Fruit fly (Drosophila melanogaster) whole organism, embryonic: ENCODE data around the gene srp.

Experiments
- Adf1 ChIP-seq: fragments of 200-800 bp; sonication (Bioruptor generic); IDR thresholded peaks from 2 replicates; pipeline ENCODE4 v1.3.6; 2022; ENCODE audit warnings: missing biosample characterization, missing genetic modification characterization
- Antp ChIP-seq: fragments of 200-800 bp; sonication (Bioruptor generic); optimal IDR thresholded peaks from 3 replicates; lab custom pipeline; 2016; ENCODE audit warnings: missing biosample characterization, missing genetic modification characterization
- CG10565 ChIP-seq: fragments of 200-800 bp; sonication (Bioruptor generic); optimal IDR thresholded peaks from 3 replicates; lab custom pipeline; 2016; ENCODE audit warnings: missing biosample characterization, mild to moderate bottlenecking, missing genetic modification characterization
- CG10654 ChIP-seq: fragments of 200-800 bp; sonication (Bioruptor generic); optimal IDR thresholded peaks from 2 replicates; lab custom pipeline; 2016; ENCODE audit warnings: missing biosample characterization, missing genetic modification characterization
- CG12769 ChIP-seq: fragments of 200-800 bp; sonication (Bioruptor generic); optimal IDR thresholded peaks from 2 replicates; lab custom pipeline; 2019; ENCODE audit warnings: missing biosample characterization, mild to moderate bottlenecking, missing genetic modification characterization, moderate library complexity
- CG12942 ChIP-seq: fragments of 200-800 bp; sonication (Bioruptor generic); optimal IDR thresholded peaks from 3 replicates; lab custom pipeline; 2016; ENCODE audit warnings: missing biosample characterization, missing genetic modification characterization
- CG15269 ChIP-seq: fragments of 200-800 bp; sonication (Bioruptor generic); optimal IDR thresholded peaks from 2 replicates; lab custom pipeline; 2018; ENCODE audit warnings: missing biosample characterization, mild to moderate bottlenecking, missing genetic modification characterization, moderate library complexity
- CG16779 ChIP-seq: fragments of 200-800 bp; sonication (Bioruptor generic); IDR thresholded peaks from 2 replicates; pipeline ENCODE4 v1.3.6; 2022; ENCODE audit warnings: missing biosample characterization, missing genetic modification characterization
- CG32767 ChIP-seq: fragments of 200-800 bp; sonication (Bioruptor generic); IDR thresholded peaks from 2 replicates; pipeline ENCODE4 v1.3.6; 2022; ENCODE audit warnings: missing biosample characterization, missing genetic modification characterization
- CG33557 ChIP-seq: fragments of 200-800 bp; sonication (Bioruptor generic); optimal IDR thresholded peaks from 2 replicates; lab custom pipeline; 2019; ENCODE audit warnings: missing biosample characterization, mild to moderate bottlenecking, missing genetic modification characterization, moderate library complexity
- CG3407 ChIP-seq: fragments of 200-800 bp; sonication (Bioruptor generic); optimal IDR thresholded peaks from 2 replicates; lab custom pipeline; 2018; ENCODE audit warnings: missing biosample characterization, mild to moderate bottlenecking, missing genetic modification characterization
- CG34224 ChIP-seq: fragments of 200-800 bp; sonication (Bioruptor generic); IDR thresholded peaks from 3 replicates; pipeline ENCODE4 v1.3.6; 2022; ENCODE audit warnings: missing biosample characterization, missing genetic modification characterization; ENCODE audit not compliant: partially characterized antibody
- CG4820 ChIP-seq: fragments of 200-800 bp; sonication (Bioruptor generic); optimal IDR thresholded peaks from 3 replicates; lab custom pipeline; 2016; ENCODE audit warnings: missing biosample characterization, missing genetic modification characterization
- CG5953 ChIP-seq: fragments of 200-800 bp; sonication (Bioruptor generic); IDR thresholded peaks from 2 replicates; pipeline ENCODE4 v1.3.6; 2022; ENCODE audit warnings: missing biosample characterization, missing genetic modification characterization
- CG6683 ChIP-seq: fragments of 200-800 bp; sonication (Bioruptor generic); optimal IDR thresholded peaks from 2 replicates; lab custom pipeline; 2017; ENCODE audit warnings: missing biosample characterization, mild to moderate bottlenecking, missing genetic modification characterization, missing genetic modification reagents
- CG6689 ChIP-seq: fragments of 200-800 bp; sonication (Bioruptor generic); IDR thresholded peaks from 2 replicates; pipeline ENCODE4 v1.3.6; 2022; ENCODE audit warnings: missing biosample characterization, missing genetic modification characterization
- CG9437 ChIP-seq: fragments of 200-800 bp; sonication (Bioruptor generic); optimal IDR thresholded peaks from 2 replicates; lab custom pipeline; 2018; ENCODE audit warnings: missing biosample characterization, mild to moderate bottlenecking, missing genetic modification characterization
- CHES-1-like ChIP-seq: fragments of 200-800 bp; sonication (Bioruptor generic); optimal IDR thresholded peaks from 2 replicates; lab custom pipeline; 2016; ENCODE audit warnings: missing biosample characterization, missing genetic modification characterization
- Doc2 ChIP-seq: fragments of 200-800 bp; sonication (Bioruptor generic); IDR thresholded peaks from 2 replicates; pipeline ENCODE4 v1.3.6; 2022; ENCODE audit warnings: missing biosample characterization, missing genetic modification characterization
- Fer3 ChIP-seq: fragments of 200-800 bp; sonication (Bioruptor generic); optimal IDR thresholded peaks from 2 replicates; lab custom pipeline; 2018; ENCODE audit warnings: missing biosample characterization, mild to moderate bottlenecking, missing genetic modification characterization, moderate library complexity
- H2.0 ChIP-seq: fragments of 200-800 bp; sonication (Bioruptor generic); IDR thresholded peaks from 2 replicates; pipeline ENCODE4 v1.3.6; 2022; ENCODE audit warnings: missing biosample characterization, missing genetic modification characterization
- HLH54F ChIP-seq: fragments of 200-800 bp; sonication (Bioruptor generic); optimal IDR thresholded peaks from 3 replicates; lab custom pipeline; 2016; ENCODE audit warnings: missing biosample characterization, missing genetic modification characterization
- Opbp ChIP-seq: fragments of 200-800 bp; sonication (Bioruptor generic); IDR thresholded peaks from 3 replicates; pipeline ENCODE4 v1.3.6; 2022; ENCODE audit warnings: missing biosample characterization, missing genetic modification characterization; ENCODE audit not compliant: partially characterized antibody
- Ravus ChIP-seq: fragments of 200-800 bp; sonication (Bioruptor generic); IDR thresholded peaks from 2 replicates; pipeline ENCODE4 v1.3.6; 2022; ENCODE audit warnings: missing biosample characterization, missing genetic modification characterization
- bbx ChIP-seq: fragments of 200-800 bp; sonication (Bioruptor generic); IDR thresholded peaks from 2 replicates; pipeline ENCODE4 v1.3.6; 2022; ENCODE audit warnings: missing biosample characterization, missing genetic modification characterization; ENCODE audit not compliant: partially characterized antibody
- bcd ChIP-seq: fragments of 200-800 bp; sonication (Bioruptor generic); optimal IDR thresholded peaks from 2 replicates; lab custom pipeline; 2017; ENCODE audit warnings: missing biosample characterization, mild to moderate bottlenecking, missing genetic modification characterization
- cas ChIP-seq: fragments of 200-800 bp; sonication (Bioruptor generic); IDR thresholded peaks from 2 replicates; pipeline ENCODE4 v1.3.6; 2022; ENCODE audit warnings: missing biosample characterization, missing genetic modification characterization
- chif ChIP-seq, 2 experiments: fragments of 200-800 bp; sonication (Bioruptor generic); optimal IDR thresholded peaks; 3 replicates each; lab custom pipeline; 2016; ENCODE audit warnings: missing biosample characterization in 2 of 2, missing genetic modification characterization in 2 of 2
- chinmo ChIP-seq: fragments of 200-800 bp; sonication (Bioruptor generic); IDR thresholded peaks from 4 replicates; pipeline ENCODE4 v1.3.6; 2022; ENCODE audit warnings: missing biosample characterization, missing genetic modification characterization; ENCODE audit not compliant: partially characterized antibody
- croc ChIP-seq: fragments of 200-800 bp; sonication (Bioruptor generic); conservative IDR thresholded peaks from 3 replicates; pipeline ENCODE4 v1.3.6; 2022; ENCODE audit warnings: missing biosample characterization, missing genetic modification characterization
- dmrt99B ChIP-seq: fragments of 200-800 bp; sonication (Bioruptor generic); optimal IDR thresholded peaks from 2 replicates; lab custom pipeline; 2018; ENCODE audit warnings: missing biosample characterization, mild to moderate bottlenecking, missing genetic modification characterization, moderate library complexity
- ewg ChIP-seq: fragments of 200-800 bp; sonication (Bioruptor generic); optimal IDR thresholded peaks from 3 replicates; lab custom pipeline; 2017; ENCODE audit warnings: mild to moderate bottlenecking, missing biosample characterization, missing genetic modification reagents, missing genetic modification characterization
- eyg ChIP-seq: fragments of 200-800 bp; sonication (Bioruptor generic); optimal IDR thresholded peaks from 3 replicates; lab custom pipeline; 2016; ENCODE audit warnings: missing biosample characterization, missing genetic modification characterization
- fd96Cb ChIP-seq: fragments of 200-800 bp; sonication (Bioruptor generic); optimal IDR thresholded peaks from 2 replicates; lab custom pipeline; 2018; ENCODE audit warnings: missing biosample characterization, mild to moderate bottlenecking, missing genetic modification characterization, moderate library complexity
- grn ChIP-seq: fragments of 200-800 bp; sonication (Bioruptor generic); optimal IDR thresholded peaks from 3 replicates; lab custom pipeline; 2017; ENCODE audit warnings: missing biosample characterization, missing genetic modification characterization
- gsb ChIP-seq: fragments of 200-800 bp; sonication (Bioruptor generic); IDR thresholded peaks from 2 replicates; pipeline ENCODE4 v1.3.6; 2022; ENCODE audit warnings: missing biosample characterization, missing genetic modification characterization
- her ChIP-seq: fragments of 200-800 bp; sonication (Bioruptor generic); optimal IDR thresholded peaks from 2 replicates; lab custom pipeline; 2016; ENCODE audit warnings: missing biosample characterization, missing genetic modification characterization
- insv ChIP-seq, 2 experiments: fragments of 200-800 bp; sonication (Bioruptor generic); optimal IDR thresholded peaks; 3 replicates each; lab custom pipeline; 2016 to 2018; ENCODE audit warnings: missing biosample characterization in 2 of 2, missing genetic modification characterization in 2 of 2
- klu ChIP-seq: fragments of 200-800 bp; sonication (Bioruptor generic); IDR thresholded peaks from 2 replicates; pipeline ENCODE4 v1.3.6; 2022; ENCODE audit warnings: missing biosample characterization, missing genetic modification characterization
- knrl ChIP-seq: fragments of 200-800 bp; sonication (Bioruptor generic); IDR thresholded peaks from 3 replicates; pipeline ENCODE4 v1.3.6; 2022; ENCODE audit warnings: missing biosample characterization, missing genetic modification characterization; ENCODE audit not compliant: partially characterized antibody
- lola ChIP-seq, 3 experiments: fragments of >200 bp in 2 of 3; fragments of 200-800 bp in 1 of 3; sonication (Bioruptor generic) in 1 of 3; optimal IDR thresholded peaks; 2 replicates each; lab custom pipeline; 2017 to 2019; ENCODE audit warnings: missing biosample characterization in 3 of 3, missing genetic modification characterization in 3 of 3, mild to moderate bottlenecking in 1 of 3, moderate library complexity in 1 of 3
- nerfin-1 ChIP-seq: fragments of 200-800 bp; sonication (Bioruptor generic); optimal IDR thresholded peaks from 3 replicates; lab custom pipeline; 2019; ENCODE audit warnings: missing biosample characterization, mild to moderate bottlenecking, missing genetic modification characterization, moderate library complexity
- otp ChIP-seq: fragments of 200-800 bp; sonication (Bioruptor generic); IDR thresholded peaks from 3 replicates; pipeline ENCODE4, ENCODE4 v1.3.6; 2022; ENCODE audit warnings: missing biosample characterization, missing genetic modification characterization
- pfk ChIP-seq: fragments of 200-800 bp; sonication (Bioruptor generic); optimal IDR thresholded peaks from 2 replicates; lab custom pipeline; 2018; ENCODE audit warnings: missing biosample characterization, mild to moderate bottlenecking, missing genetic modification characterization, moderate library complexity
- ro ChIP-seq: fragments of 200-800 bp; sonication (Bioruptor generic); IDR thresholded peaks from 2 replicates; pipeline ENCODE4 v1.3.6; 2022; ENCODE audit warnings: missing biosample characterization, missing genetic modification characterization
- run ChIP-seq: fragments of 200-800 bp; sonication (Bioruptor generic); optimal IDR thresholded peaks from 3 replicates; lab custom pipeline; 2018; ENCODE audit warnings: missing biosample characterization, mild to moderate bottlenecking, missing genetic modification characterization
- sqz ChIP-seq: fragments of 200-800 bp; sonication (Bioruptor generic); optimal IDR thresholded peaks from 3 replicates; lab custom pipeline; 2018; ENCODE audit warnings: missing biosample characterization, mild to moderate bottlenecking, missing genetic modification characterization
- unc-4 ChIP-seq: fragments of 200-800 bp; sonication (Bioruptor generic); IDR thresholded peaks from 2 replicates; pipeline ENCODE4 v1.3.6; 2022; ENCODE audit warnings: missing biosample characterization, missing genetic modification characterization; ENCODE audit not compliant: partially characterized antibody
- yki ChIP-seq: fragments of >200 bp; optimal IDR thresholded peaks from 3 replicates; lab custom pipeline; 2018

The srp gene

dm6 chr3R:15975170-15975569 lies 10.8 kb upstream of the srp start (continued):
- 0 out of 4 replicates have a peak, but pooled peaks have one; percentile 55 for TF ChIP-seq chinmo (GFP tag; lab: Robert Waterston, UW)
- no peak for TF ChIP-seq CG4820 (GFP tag; lab: Kevin White, UChicago)
- TF ChIP-seq CG33557, result no peak
- no peak for TF ChIP-seq her (GFP tag; lab: Kevin White, UChicago)
- no peak for TF ChIP-seq Ravus (GFP tag; lab: Robert Waterston, UW)
- no peak for TF ChIP-seq HLH54F
- TF ChIP-seq sqz, result peak; percentile 5

dm6 chr3R:15983541-15984229 lies 2.3 kb upstream of the srp start:
- no peak for TF ChIP-seq Antp (GFP tag; lab: Kevin White, UChicago)
- no peak for TF ChIP-seq cas (GFP tag; lab: Robert Waterston, UW)
- TF ChIP-seq Doc2, result no peak
- no peak for TF ChIP-seq CG32767 (GFP tag; lab: Robert Waterston, UW)
- peak; percentile 24 for TF ChIP-seq nerfin-1 (tag; lab: Kevin White, UChicago)
- no peak for TF ChIP-seq CG6683 (GFP tag; lab: Kevin White, UChicago)
- TF ChIP-seq Opbp, result no peak
- no peak for TF ChIP-seq CG6689 (GFP tag; lab: Robert Waterston, UW)
- TF ChIP-seq fd96Cb, result peak; percentile 3
- peak; percentile 67 for TF ChIP-seq CG3407 (GFP tag; lab: Kevin White, UChicago)
- TF ChIP-seq CG16779 (GFP tag; lab: Robert Waterston, UW), result no peak
- no peak for TF ChIP-seq yki (lab: Kevin White, UChicago)
- TF ChIP-seq run (tag; lab: Kevin White, UChicago), result no peak
- TF ChIP-seq bbx, result no peak
- TF ChIP-seq gsb (GFP tag; lab: Robert Waterston, UW), result no peak
- no peak for TF ChIP-seq CG34224
- no peak for TF ChIP-seq ewg (GFP tag; lab: Kevin White, UChicago)
- no peak for TF ChIP-seq CG10565 (GFP tag; lab: Kevin White, UChicago)
- TF ChIP-seq CG12942 (GFP tag; lab: Kevin White, UChicago), result no peak
- TF ChIP-seq CG12769, result peak; percentile 2
- TF ChIP-seq insv (GFP tag; optimal IDR thresholded peaks at IDR 0.05; lab: Kevin White, UChicago), result no peak
- no peak for TF ChIP-seq CG10654
- no peak for TF ChIP-seq CG15269 (tag; lab: Kevin White, UChicago)
- no peak for TF ChIP-seq klu (GFP tag; lab: Robert Waterston, UW)
- peak in 1 of 3 experiments; percentile 68 for TF ChIP-seq lola (GFP tag; optimal IDR thresholded peaks at IDR 0.05; lab: Kevin White, UChicago)
- TF ChIP-seq dmrt99B (tag; lab: Kevin White, UChicago), result peak; percentile 47
- TF ChIP-seq H2.0 (GFP tag; lab: Robert Waterston, UW), result no peak
- no peak for TF ChIP-seq ro
- no peak for TF ChIP-seq croc (GFP tag; lab: Robert Waterston, UW)
- no peak for TF ChIP-seq CG9437
- TF ChIP-seq Adf1 (GFP tag; lab: Robert Waterston, UW), result no peak
- no peak for TF ChIP-seq eyg (GFP tag; lab: Kevin White, UChicago)
- peak; percentile 7; the same call in 1 of the 3 replicates for TF ChIP-seq otp (GFP tag; lab: Robert Waterston, UW)
- no peak for TF ChIP-seq pfk (GFP tag; lab: Kevin White, UChicago)
- TF ChIP-seq CG5953 (GFP tag; lab: Robert Waterston, UW), result no peak
- no peak for TF ChIP-seq chif (GFP tag; optimal IDR thresholded peaks at IDR 0.05; lab: Kevin White, UChicago)
- TF ChIP-seq bcd (GFP tag; lab: Kevin White, UChicago), result no peak
- TF ChIP-seq knrl (GFP tag; lab: Robert Waterston, UW), result no peak
- peak; percentile 11 for TF ChIP-seq Fer3
- peak; percentile 49 for TF ChIP-seq grn
- no peak for TF ChIP-seq unc-4 (GFP tag; lab: Robert Waterston, UW)
- TF ChIP-seq CHES-1-like (GFP tag; lab: Kevin White, UChicago), result no peak
